Worm (Caenorhabditis elegans) whole organism, L4/young adult: ENCODE measurements around the gene mbl-1.

ENCODE experiments used
- W03F9.2 ChIP-seq: fragments of 150-350 bp; optimal IDR thresholded peaks from 2 replicates; lab custom pipeline; 2014; ENCODE audit warnings: missing biosample characterization, missing genetic modification characterization
- dao-5 ChIP-seq: sonication (generic microtip); optimal IDR thresholded peaks from 2 replicates; lab custom pipeline; 2016; ENCODE audit warnings: missing genotype, missing genetic modification characterization, moderate library complexity, missing compliant biosample characterization
- him-1 ChIP-seq: sonication (generic microtip); optimal IDR thresholded peaks from 2 replicates; lab custom pipeline; 2016; ENCODE audit warnings: missing genotype, missing genetic modification reagents, missing genetic modification characterization, missing compliant biosample characterization

DNA sequence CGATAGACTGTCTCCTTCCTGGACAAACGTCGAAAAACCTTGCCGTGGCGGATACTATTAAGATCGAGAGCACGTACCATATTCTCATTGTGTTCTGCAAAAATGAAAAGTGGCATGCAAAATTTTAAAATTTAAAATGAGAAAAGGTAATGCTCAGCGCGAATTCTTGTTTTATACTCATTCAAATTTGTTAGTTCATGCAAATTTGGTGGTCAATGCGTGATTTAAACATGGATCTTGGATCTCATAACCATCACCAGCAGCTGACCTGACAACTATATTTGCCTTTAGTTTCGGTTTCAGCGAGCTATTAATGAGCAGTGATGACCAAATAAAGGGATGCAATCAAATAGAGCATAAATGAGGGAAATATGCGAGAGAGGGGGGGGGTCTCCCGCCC, 2.4 kb upstream of the mbl-1 start, which contains the start of gene F52G3.5:
- TF ChIP-seq him-1 (tag; lab: Kevin White, UChicago) = no peak
- TF ChIP-seq dao-5 (tag; lab: Kevin White, UChicago) = no peak
- no peak for TF ChIP-seq W03F9.2 (tag; lab: Kevin White, UChicago)
